Fruit fly (Drosophila melanogaster) whole organism, embryonic: ENCODE results near the gene RpL36.

ENCODE experiments used
- Adf1 ChIP-seq: fragments of 200-800 bp; sonication (Bioruptor generic); IDR thresholded peaks from 2 replicates; pipeline ENCODE4 v1.3.6; 2022; ENCODE audit warnings: missing biosample characterization, missing genetic modification characterization
- CG10267 ChIP-seq: fragments of 200-800 bp; sonication (Bioruptor generic); optimal IDR thresholded peaks from 2 replicates; lab custom pipeline; 2018; ENCODE audit warnings: missing biosample characterization, mild to moderate bottlenecking, missing genetic modification characterization, moderate library complexity
- CG10959 ChIP-seq: fragments of 200-800 bp; sonication (Bioruptor generic); IDR thresholded peaks from 2 replicates; pipeline ENCODE4 v1.3.6; 2022; ENCODE audit warnings: missing biosample characterization, missing genetic modification characterization
- CG10979 ChIP-seq: fragments of 200-800 bp; sonication (Bioruptor generic); optimal IDR thresholded peaks from 2 replicates; lab custom pipeline; 2018; ENCODE audit warnings: missing biosample characterization, mild to moderate bottlenecking, missing genetic modification characterization, moderate library complexity
- CG12236 ChIP-seq: fragments of 200-800 bp; sonication (Bioruptor generic); optimal IDR thresholded peaks from 2 replicates; lab custom pipeline; 2016; ENCODE audit warnings: missing biosample characterization, missing genetic modification characterization
- CG13287 ChIP-seq: fragments of 200-800 bp; sonication (Bioruptor generic); IDR thresholded peaks from 2 replicates; pipeline ENCODE4 v1.3.6; 2022; ENCODE audit warnings: missing biosample characterization, missing genetic modification characterization; ENCODE audit not compliant: partially characterized antibody
- CG13775 ChIP-seq: fragments of 200-800 bp; sonication (Bioruptor generic); optimal IDR thresholded peaks from 3 replicates; lab custom pipeline; 2017; ENCODE audit warnings: missing biosample characterization, mild to moderate bottlenecking, missing genetic modification characterization
- CG14965 ChIP-seq: fragments of 200-800 bp; sonication (Bioruptor generic); optimal IDR thresholded peaks from 2 replicates; lab custom pipeline; 2016; ENCODE audit warnings: missing biosample characterization, missing genetic modification characterization, borderline replicate concordance
- CG1603 ChIP-seq: fragments of 200-800 bp; sonication (Bioruptor generic); optimal IDR thresholded peaks from 2 replicates; lab custom pipeline; 2019; ENCODE audit warnings: missing biosample characterization, mild to moderate bottlenecking, missing genetic modification characterization, moderate library complexity
- CG1647 ChIP-seq: fragments of 200-800 bp; sonication (Bioruptor generic); optimal IDR thresholded peaks from 3 replicates; lab custom pipeline; 2016; ENCODE audit warnings: missing biosample characterization, missing genetic modification characterization
- CG16779 ChIP-seq: fragments of 200-800 bp; sonication (Bioruptor generic); IDR thresholded peaks from 2 replicates; pipeline ENCODE4 v1.3.6; 2022; ENCODE audit warnings: missing biosample characterization, missing genetic modification characterization
- CG17186 ChIP-seq: fragments of 200-800 bp; sonication (Bioruptor generic); optimal IDR thresholded peaks from 3 replicates; lab custom pipeline; 2017; ENCODE audit warnings: missing biosample characterization, missing genetic modification reagents, missing genetic modification characterization
- CG2116 ChIP-seq: fragments of 200-800 bp; sonication (Bioruptor generic); optimal IDR thresholded peaks from 3 replicates; lab custom pipeline; 2018; ENCODE audit warnings: missing biosample characterization, mild to moderate bottlenecking, missing genetic modification characterization
- CG4820 ChIP-seq: fragments of 200-800 bp; sonication (Bioruptor generic); optimal IDR thresholded peaks from 3 replicates; lab custom pipeline; 2016; ENCODE audit warnings: missing biosample characterization, missing genetic modification characterization
- CG5953 ChIP-seq: fragments of 200-800 bp; sonication (Bioruptor generic); IDR thresholded peaks from 2 replicates; pipeline ENCODE4 v1.3.6; 2022; ENCODE audit warnings: missing biosample characterization, missing genetic modification characterization
- CG6791 ChIP-seq: fragments of 200-800 bp; sonication (Bioruptor generic); IDR thresholded peaks from 3 replicates; pipeline ENCODE4 v1.3.6; 2022; ENCODE audit warnings: missing biosample characterization, missing genetic modification characterization; ENCODE audit not compliant: partially characterized antibody
- CG6813 ChIP-seq: fragments of 200-800 bp; sonication (Bioruptor generic); optimal IDR thresholded peaks from 2 replicates; lab custom pipeline; 2017; ENCODE audit warnings: missing biosample characterization, missing genetic modification characterization, mild to moderate bottlenecking, moderate library complexity, missing genetic modification reagents
- CG8944 ChIP-seq: fragments of 200-800 bp; sonication (Bioruptor generic); optimal IDR thresholded peaks from 3 replicates; lab custom pipeline; 2016; ENCODE audit warnings: missing biosample characterization, missing genetic modification characterization
- D ChIP-seq, 2 experiments: fragments of 200-800 bp in 1 of 2; fragments of >200 bp in 1 of 2; sonication (Bioruptor generic) in 1 of 2; optimal IDR thresholded peaks; 2 replicates in 1 of 2; 3 replicates in 1 of 2; lab custom pipeline; 2017; ENCODE audit warnings: mild to moderate bottlenecking in 1 of 2, missing biosample characterization in 1 of 2, missing genetic modification characterization in 1 of 2, missing genetic modification reagents in 1 of 2
- Deaf1 ChIP-seq: fragments of 200-800 bp; optimal IDR thresholded peaks from 3 replicates; lab custom pipeline; 2019; ENCODE audit warnings: missing biosample characterization, mild to moderate bottlenecking, missing genetic modification characterization, moderate library complexity
- Dip3 ChIP-seq: fragments of 200-800 bp; sonication (Bioruptor generic); optimal IDR thresholded peaks from 3 replicates; lab custom pipeline; 2016; ENCODE audit warnings: missing biosample characterization, missing genetic modification characterization
- Dp ChIP-seq: fragments of 200-800 bp; sonication (Bioruptor generic); optimal IDR thresholded peaks from 2 replicates; lab custom pipeline; 2018; ENCODE audit warnings: missing biosample characterization, mild to moderate bottlenecking, missing genetic modification characterization, moderate library complexity
- H15 ChIP-seq: fragments of 200-800 bp; sonication (Bioruptor generic); IDR thresholded peaks from 3 replicates; pipeline ENCODE4 v1.3.6; 2022; ENCODE audit warnings: missing biosample characterization, missing genetic modification characterization
- HLH4C ChIP-seq: fragments of 200-800 bp; sonication (Bioruptor generic); IDR thresholded peaks from 3 replicates; pipeline ENCODE4 v1.3.6; 2022; ENCODE audit warnings: missing biosample characterization, missing genetic modification characterization; ENCODE audit not compliant: partially characterized antibody
- Hand ChIP-seq: fragments of 200-800 bp; sonication (Bioruptor generic); optimal IDR thresholded peaks from 2 replicates; lab custom pipeline; 2017; ENCODE audit warnings: mild to moderate bottlenecking, missing biosample characterization, missing genetic modification reagents, missing genetic modification characterization
- HmgZ ChIP-seq: fragments of 200-800 bp; sonication (Bioruptor generic); optimal IDR thresholded peaks from 2 replicates; lab custom pipeline; 2018; ENCODE audit warnings: missing biosample characterization, mild to moderate bottlenecking, missing genetic modification characterization
- Hr3 ChIP-seq: fragments of 200-800 bp; sonication (Bioruptor generic); optimal IDR thresholded peaks from 3 replicates; lab custom pipeline; 2016; ENCODE audit warnings: missing biosample characterization, missing genetic modification characterization
- Lpt ChIP-seq: fragments of >200 bp; optimal IDR thresholded peaks from 2 replicates; lab custom pipeline; 2018; ENCODE audit warnings: missing biosample characterization, missing genetic modification characterization
- Med ChIP-seq: fragments of 200-800 bp; sonication (Bioruptor generic); peaks from one replicate; lab custom pipeline; 2016; ENCODE audit warnings: missing biosample characterization, missing genetic modification characterization, mild to moderate bottlenecking, inconsistent platforms, moderate library complexity
- NC2α ChIP-seq: fragments of 200-800 bp; sonication (Bioruptor generic); optimal IDR thresholded peaks from 2 replicates; lab custom pipeline; 2016; ENCODE audit warnings: missing biosample characterization, missing genetic modification characterization
- Rx ChIP-seq: fragments of 200-800 bp; sonication (Bioruptor generic); IDR thresholded peaks from 2 replicates; pipeline ENCODE4 v1.3.6; 2022; ENCODE audit warnings: missing biosample characterization, missing genetic modification characterization
- Sin3A ChIP-seq: fragments of >200 bp; optimal IDR thresholded peaks from 2 replicates; lab custom pipeline; 2018
- Ssrp ChIP-seq: fragments of 200-800 bp; sonication (Bioruptor generic); optimal IDR thresholded peaks from 2 replicates; lab custom pipeline; 2018; ENCODE audit warnings: missing biosample characterization, mild to moderate bottlenecking, missing genetic modification characterization, moderate library complexity
- ac ChIP-seq: fragments of 200-800 bp; sonication (Bioruptor generic); optimal IDR thresholded peaks from 3 replicates; lab custom pipeline; 2017; ENCODE audit warnings: missing biosample characterization, mild to moderate bottlenecking, missing genetic modification characterization
- al ChIP-seq: fragments of 200-800 bp; sonication (Bioruptor generic); IDR thresholded peaks from 2 replicates; pipeline ENCODE4 v1.3.6; 2022; ENCODE audit warnings: missing biosample characterization, missing genetic modification characterization
- bsh ChIP-seq, 2 experiments: fragments of 200-800 bp; sonication (Bioruptor generic); optimal IDR thresholded peaks; 2 replicates each; lab custom pipeline; 2017 to 2018; ENCODE audit warnings: mild to moderate bottlenecking in 2 of 2, missing biosample characterization in 2 of 2, missing genetic modification characterization in 2 of 2, moderate library complexity in 1 of 2
- cas ChIP-seq: fragments of 200-800 bp; sonication (Bioruptor generic); IDR thresholded peaks from 2 replicates; pipeline ENCODE4 v1.3.6; 2022; ENCODE audit warnings: missing biosample characterization, missing genetic modification characterization
- chn ChIP-seq: fragments of 200-800 bp; sonication (Bioruptor generic); optimal IDR thresholded peaks from 2 replicates; lab custom pipeline; 2016; ENCODE audit warnings: missing biosample characterization, missing genetic modification characterization
- dimm ChIP-seq: fragments of 200-800 bp; sonication (Bioruptor generic); IDR thresholded peaks from 2 replicates; pipeline ENCODE4 v1.3.6; 2022; ENCODE audit warnings: missing biosample characterization, missing genetic modification characterization
- ewg ChIP-seq: fragments of 200-800 bp; sonication (Bioruptor generic); optimal IDR thresholded peaks from 3 replicates; lab custom pipeline; 2017; ENCODE audit warnings: mild to moderate bottlenecking, missing biosample characterization, missing genetic modification reagents, missing genetic modification characterization
- gro ChIP-seq: fragments of 200-800 bp; sonication (Bioruptor generic); optimal IDR thresholded peaks from 2 replicates; lab custom pipeline; 2016; ENCODE audit warnings: missing biosample characterization, missing genetic modification characterization
- ham ChIP-seq: fragments of 200-800 bp; sonication (Bioruptor generic); IDR thresholded peaks from 2 replicates; pipeline ENCODE4 v1.3.6; 2022; ENCODE audit warnings: missing biosample characterization, missing genetic modification characterization
- inv ChIP-seq: fragments of 200-800 bp; sonication (Bioruptor generic); IDR thresholded peaks from 2 replicates; pipeline ENCODE4 v1.3.6; 2022; ENCODE audit warnings: missing biosample characterization, missing genetic modification characterization; ENCODE audit not compliant: partially characterized antibody
- kni ChIP-seq: fragments of 200-800 bp; sonication (Bioruptor generic); optimal IDR thresholded peaks from 3 replicates; lab custom pipeline; 2017; ENCODE audit warnings: mild to moderate bottlenecking, missing biosample characterization, missing genetic modification reagents, missing genetic modification characterization
- lola ChIP-seq, 3 experiments: fragments of >200 bp in 2 of 3; fragments of 200-800 bp in 1 of 3; sonication (Bioruptor generic) in 1 of 3; optimal IDR thresholded peaks; 2 replicates each; lab custom pipeline; 2017 to 2019; ENCODE audit warnings: missing biosample characterization in 3 of 3, missing genetic modification characterization in 3 of 3, mild to moderate bottlenecking in 1 of 3, moderate library complexity in 1 of 3
- mirr ChIP-seq: fragments of 200-800 bp; sonication (Bioruptor generic); optimal IDR thresholded peaks from 3 replicates; lab custom pipeline; 2018; ENCODE audit warnings: missing biosample characterization, mild to moderate bottlenecking, missing genetic modification characterization
- pnt ChIP-seq: fragments of 200-800 bp; sonication (Bioruptor generic); optimal IDR thresholded peaks from 3 replicates; lab custom pipeline; 2016; ENCODE audit warnings: missing biosample characterization, missing genetic modification characterization
- row ChIP-seq: fragments of 200-800 bp; sonication (Bioruptor generic); IDR thresholded peaks from 3 replicates; pipeline ENCODE4 v1.3.6; 2022; ENCODE audit warnings: missing biosample characterization, missing genetic modification characterization
- trem ChIP-seq: fragments of 200-800 bp; optimal IDR thresholded peaks from 3 replicates; lab custom pipeline; 2019; ENCODE audit warnings: missing biosample characterization, mild to moderate bottlenecking, missing genetic modification characterization, moderate library complexity
- vfl ChIP-seq: fragments of 200-800 bp; sonication (Bioruptor generic); optimal IDR thresholded peaks from 2 replicates; lab custom pipeline; 2016; ENCODE audit warnings: missing biosample characterization, missing genetic modification characterization
- wdn ChIP-seq: fragments of 200-800 bp; sonication (Bioruptor generic); IDR thresholded peaks from 2 replicates; pipeline ENCODE4 v1.3.6; 2022; ENCODE audit warnings: missing biosample characterization, missing genetic modification characterization

The RpL36 gene

DNA sequence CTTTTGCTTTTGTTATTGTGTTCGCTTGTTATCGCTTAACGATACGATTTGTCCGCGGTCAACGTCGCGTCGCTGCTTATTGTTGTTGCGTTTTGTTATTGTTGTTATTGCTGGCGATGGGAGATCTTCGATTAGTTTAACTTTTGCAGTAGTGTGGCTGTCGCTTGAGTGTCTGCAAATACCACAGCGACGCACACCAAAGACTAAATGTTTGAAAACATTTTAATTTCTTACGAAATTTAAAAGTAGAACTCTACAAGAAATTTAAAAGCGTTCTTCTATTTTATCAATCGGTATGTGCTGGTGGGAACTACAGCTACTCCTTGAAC lies 9.2 kb downstream of the RpL36 start, which contains the start of gene spdi (continued):
- TF ChIP-seq cas (GFP tag; lab: Robert Waterston, UW) (no peak), CG17186 (GFP tag; lab: Kevin White, UChicago) (peak; percentile 46), gro (GFP tag; lab: Kevin White, UChicago) (no peak), mirr (no peak), trem (peak; percentile 37), CG4820 (GFP tag; lab: Kevin White, UChicago) (no peak), inv (no peak), CG13287 (GFP tag; lab: Robert Waterston, UW) (peak; percentile 58; the same call in 1 of the 2 replicates), Deaf1 (tag; lab: Kevin White, UChicago) (peak; percentile 50), HLH4C (GFP tag; lab: Robert Waterston, UW) (no peak), Dip3 (GFP tag; lab: Kevin White, UChicago) (no peak), row (GFP tag; lab: Robert Waterston, UW) (peak; percentile 59; the same call in 2 of the 3 replicates), al (GFP tag; lab: Robert Waterston, UW) (no peak), lola (GFP tag; optimal IDR thresholded peaks at IDR 0.05; lab: Kevin White, UChicago) (no peak), Med (GFP tag; lab: Kevin White, UChicago) (peak; percentile 14), NC2α (GFP tag; lab: Kevin White, UChicago) (no peak), pnt (GFP tag; lab: Kevin White, UChicago) (no peak), CG6813 (GFP tag; lab: Kevin White, UChicago) (no peak), Ssrp (tag; lab: Kevin White, UChicago) (no peak), ham (no peak), CG1647 (GFP tag; lab: Kevin White, UChicago) (no peak), CG10979 (tag; lab: Kevin White, UChicago) (no peak), Lpt (GFP tag; lab: Kevin White, UChicago) (no peak), D (optimal IDR thresholded peaks at IDR 0.05; lab: Kevin White, UChicago) (no peak), D (GFP tag; optimal IDR thresholded peaks at IDR 0.05; lab: Kevin White, UChicago) (no peak), CG10959 (GFP tag; lab: Robert Waterston, UW) (no peak), H15 (GFP tag; lab: Robert Waterston, UW) (no peak), CG8944 (GFP tag; lab: Kevin White, UChicago) (no peak), chn (GFP tag; lab: Kevin White, UChicago) (no peak), wdn (no peak), Dp (peak; percentile 61), CG16779 (GFP tag; lab: Robert Waterston, UW) (no peak), Hand (GFP tag; lab: Kevin White, UChicago) (no peak), bsh (GFP tag; optimal IDR thresholded peaks at IDR 0.05; lab: Kevin White, UChicago) (no peak), kni (GFP tag; lab: Kevin White, UChicago) (no peak), Adf1 (GFP tag; lab: Robert Waterston, UW) (peak; percentile 91), CG12236 (no peak), vfl (GFP tag; lab: Kevin White, UChicago) (no peak), HmgZ (tag; lab: Kevin White, UChicago) (peak; percentile 19), CG2116 (peak; percentile 36), dimm (no peak), CG6791 (GFP tag; lab: Robert Waterston, UW) (peak; percentile 50; the same call in 1 of the 3 replicates), CG13775 (GFP tag; lab: Kevin White, UChicago) (no peak), ewg (GFP tag; lab: Kevin White, UChicago) (no peak), CG5953 (no peak), Rx (GFP tag; lab: Robert Waterston, UW) (no peak), CG1603 (tag; lab: Kevin White, UChicago) (peak; percentile 38), Sin3A (peak; percentile 39), CG10267 (peak; percentile 29), Hr3 (GFP tag; lab: Kevin White, UChicago) (no peak), CG14965 (GFP tag; lab: Kevin White, UChicago) (no peak), ac (GFP tag; lab: Kevin White, UChicago) (no peak)
